Fruit fly (Drosophila melanogaster) whole organism: Measurements from ENCODE around the gene RluA-1.

Experiments
- EcR ChIP-seq, 2 experiments: fragments of >200 bp; optimal IDR thresholded peaks; 2 replicates each; lab custom pipeline; 2017; ENCODE audit warnings: missing biosample characterization in 2 of 2, missing genetic modification characterization in 2 of 2, missing genetic modification reagents in 2 of 2
- pan ChIP-seq: fragments of >200 bp; optimal IDR thresholded peaks from 2 replicates; lab custom pipeline; 2017
- psq ChIP-seq: fragments of >200 bp; optimal IDR thresholded peaks from 2 replicates; lab custom pipeline; 2017
- usp ChIP-seq: fragments of >200 bp; optimal IDR thresholded peaks from 2 replicates; lab custom pipeline; 2017; ENCODE audit warnings: missing biosample characterization, missing genetic modification characterization, mixed read lengths

DNA sequence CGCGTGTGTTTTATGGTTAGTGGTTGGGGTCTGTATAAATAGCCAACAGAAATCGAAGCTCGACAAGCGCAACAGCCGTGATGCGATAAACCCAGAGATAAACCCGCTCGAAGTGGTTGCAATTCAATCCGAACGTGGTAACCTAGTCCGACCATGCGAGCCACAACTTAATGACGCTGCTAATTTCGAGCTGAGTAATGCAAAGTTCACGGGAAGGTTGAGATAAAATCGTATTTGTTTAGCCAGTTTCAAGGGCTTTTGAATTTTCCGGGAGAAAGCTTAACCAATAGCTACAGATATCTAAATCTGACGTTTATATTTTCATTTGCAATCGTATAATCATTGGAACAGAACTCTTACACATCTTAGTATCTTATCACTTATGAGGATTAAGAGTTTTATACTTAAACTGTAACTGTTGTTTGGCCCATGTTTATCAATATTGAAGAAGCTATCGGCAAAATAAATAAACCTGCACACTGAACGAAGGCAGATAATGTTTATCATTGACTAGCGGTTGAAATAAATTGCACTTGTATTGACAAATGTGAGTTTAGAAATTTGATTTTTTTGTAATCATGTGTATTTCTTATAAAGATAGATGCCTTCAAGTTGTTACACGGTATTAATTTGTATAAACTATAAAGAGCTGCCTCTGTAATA is 39.8 kb upstream of the RluA-1 start:
- TF ChIP-seq pan (lab: Kevin White, UChicago) (no peak), usp (GFP tag; lab: Kevin White, UChicago) (no peak), EcR (GFP tag; optimal IDR thresholded peaks at IDR 0.05; lab: Kevin White, UChicago) (no peak), psq (lab: Kevin White, UChicago) (no peak)
